Fruit fly (Drosophila melanogaster): Measurements from ENCODE around the gene CG9555.

The CG9555 gene

DNA sequence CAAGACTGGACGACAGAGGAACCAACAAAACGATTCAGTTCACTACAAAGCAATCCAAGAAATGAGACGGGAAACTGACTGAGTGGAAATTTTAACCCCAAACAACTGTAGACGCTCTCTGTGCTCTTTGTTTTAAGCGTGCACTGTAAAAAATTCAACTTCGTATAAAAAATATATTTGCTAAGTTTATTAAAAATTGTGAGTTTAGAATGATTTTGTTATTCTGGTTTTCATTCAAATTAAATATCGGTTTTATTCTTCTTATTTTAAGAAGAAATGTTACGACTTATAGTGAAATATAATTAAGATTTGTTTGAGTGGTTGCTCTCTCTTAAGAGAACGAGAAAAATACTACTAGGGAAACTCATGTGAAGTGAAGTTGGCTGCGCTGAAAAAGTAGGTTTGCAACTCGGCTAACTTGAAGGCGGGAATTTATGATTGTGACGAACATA lies 33.5 kb upstream of the CG9555 start (continued):
- TF ChIP-seq CG15011 (GFP tag; optimal IDR thresholded peaks at IDR 0.05) (peak; percentile 83), slp2 (GFP tag; optimal IDR thresholded peaks at IDR 0.05) (peak; percentile 95), her (GFP tag; optimal IDR thresholded peaks at IDR 0.05) (peak; percentile 83), CG4617 (GFP tag; optimal IDR thresholded peaks at IDR 0.05; ENCODE audit: borderline replicate concordance) (peak; percentile 79), wdn (GFP tag; IDR thresholded peaks at IDR 0.05) (peak; percentile 94), MTF-1 (GFP tag; optimal IDR thresholded peaks at IDR 0.05; ENCODE audit: borderline replicate concordance) (peak; percentile 80), CG15514 (GFP tag; optimal IDR thresholded peaks at IDR 0.05) (peak; percentile 88), mld (GFP tag; IDR thresholded peaks at IDR 0.05; ENCODE audit: partially characterized antibody) (no peak), schlank (tag; optimal IDR thresholded peaks at IDR 0.05) (peak; percentile 75), nau (GFP tag; optimal IDR thresholded peaks at IDR 0.05) (peak; percentile 86), nerfin-1 (tag; optimal IDR thresholded peaks at IDR 0.05) (peak; percentile 86), CG6254 (GFP tag; optimal IDR thresholded peaks at IDR 0.05) (peak; percentile 88), H15 (GFP tag; IDR thresholded peaks at IDR 0.05) (peak; percentile 98), sr (GFP tag; IDR thresholded peaks at IDR 0.05) (no peak; the same call in 1 of the 3 replicates), pzg (GFP tag; optimal IDR thresholded peaks at IDR 0.05) (peak; percentile 56), CG4424 (GFP tag; optimal IDR thresholded peaks at IDR 0.05) (peak; percentile 94), Neu2 (GFP tag; optimal IDR thresholded peaks at IDR 0.05; ENCODE audit: borderline replicate concordance) (peak; percentile 35), gcm2 (GFP tag; optimal IDR thresholded peaks at IDR 0.05) (peak; percentile 96), CG17829 (tag; optimal IDR thresholded peaks at IDR 0.05) (peak; percentile 96), CG11093 (GFP tag; IDR thresholded peaks at IDR 0.05) (peak; percentile 95), Opbp (GFP tag; IDR thresholded peaks at IDR 0.05; ENCODE audit: partially characterized antibody) (peak; percentile 100), CG12769 (tag; optimal IDR thresholded peaks at IDR 0.05) (peak; percentile 88), CG17912 (GFP tag; optimal IDR thresholded peaks at IDR 0.05) (peak; percentile 95), CG3065 (GFP tag; optimal IDR thresholded peaks at IDR 0.05) (peak; percentile 85), CG3163 (GFP tag; optimal IDR thresholded peaks at IDR 0.05) (peak; percentile 99), Xrp1 (GFP tag; IDR thresholded peaks at IDR 0.05) (peak; percentile 99), ci (GFP tag; IDR thresholded peaks at IDR 0.05) (peak; percentile 98), CG10565 (GFP tag; optimal IDR thresholded peaks at IDR 0.05) (peak; percentile 34), CG17802 (tag; optimal IDR thresholded peaks at IDR 0.05) (peak; percentile 72), Asciz (GFP tag; optimal IDR thresholded peaks at IDR 0.05) (peak; percentile 89), CG8089 (GFP tag; optimal IDR thresholded peaks at IDR 0.05) (peak; percentile 85), Trl (optimal IDR thresholded peaks at IDR 0.05) (peak; percentile 84 to 97), Trl (GFP tag; optimal IDR thresholded peaks at IDR 0.05) (peak; percentile 97), Adf1 (GFP tag; IDR thresholded peaks at IDR 0.05) (peak; percentile 79), Awh (GFP tag; IDR thresholded peaks at IDR 0.05) (peak; percentile 98), CG7745 (tag; optimal IDR thresholded peaks at IDR 0.05) (peak; percentile 93), pum (GFP tag; optimal IDR thresholded peaks at IDR 0.05) (peak; percentile 93), trem (tag; optimal IDR thresholded peaks at IDR 0.05) (peak; percentile 92), bab2 (GFP tag; optimal IDR thresholded peaks at IDR 0.05) (peak; percentile 91), CrebB (tag; optimal IDR thresholded peaks at IDR 0.05) (peak; percentile 85), CG7271 (tag; optimal IDR thresholded peaks at IDR 0.05) (peak; percentile 81), CG4707 (GFP tag; optimal IDR thresholded peaks at IDR 0.05) (peak; percentile 85), sim (GFP tag; IDR thresholded peaks at IDR 0.05) (peak; percentile 97), HmgD (GFP tag; optimal IDR thresholded peaks at IDR 0.05) (peak; percentile 83), CG1529 (GFP tag; optimal IDR thresholded peaks at IDR 0.05) (peak; percentile 84), CG1832 (GFP tag; optimal IDR thresholded peaks at IDR 0.05) (no peak), E2f1 (GFP tag; IDR thresholded peaks at IDR 0.05) (peak; percentile 98), CG2199 (GFP tag; IDR thresholded peaks at IDR 0.05) (peak; percentile 95), luna (GFP tag; optimal IDR thresholded peaks at IDR 0.05) (peak; percentile 82), row (GFP tag; IDR thresholded peaks at IDR 0.05) (peak; percentile 99), CG13424 (tag; optimal IDR thresholded peaks at IDR 0.05) (peak; percentile 90)

Measured in whole organism, embryonic.